Worm (Caenorhabditis elegans) whole organism, mixed stage, embryonic: ENCODE data around the gene Y51H4A.13.
"Not testable (repeated sequence)": the region's sequence is repeated elsewhere in the genome, so short reads cannot be mapped to it uniquely, and the experiment has no call there.

ENCODE experiments used
- M03D4.4 ChIP-seq: sonication (generic microtip); optimal IDR thresholded peaks from 2 replicates; lab custom pipeline; 2017; ENCODE audit warnings: mild to moderate bottlenecking, missing genetic modification characterization, missing compliant biosample characterization
- bed-3 ChIP-seq: fragments of 200-800 bp; sonication (Bioruptor generic); optimal IDR thresholded peaks from 3 replicates; lab custom pipeline; 2018; ENCODE audit warnings: mild to moderate bottlenecking, missing genetic modification characterization, moderate library complexity, missing compliant biosample characterization
- blmp-1 ChIP-seq: fragments of 150-350 bp; optimal IDR thresholded peaks from 2 replicates; lab custom pipeline; 2014; ENCODE audit warnings: missing biosample characterization, missing genetic modification characterization
- ceh-43 ChIP-seq: fragments of 200-800 bp; sonication (Bioruptor generic); optimal IDR thresholded peaks from 2 replicates; lab custom pipeline; 2018; ENCODE audit warnings: mild to moderate bottlenecking, missing genetic modification characterization, moderate library complexity, missing compliant biosample characterization
- ceh-83 ChIP-seq: fragments of 200-800 bp; sonication (Bioruptor generic); optimal IDR thresholded peaks from 2 replicates; lab custom pipeline; 2018; ENCODE audit warnings: mild to moderate bottlenecking, missing genetic modification characterization, missing compliant biosample characterization
- ces-1 ChIP-seq: fragments of 150-350 bp; optimal IDR thresholded peaks from 2 replicates; lab custom pipeline; 2014; ENCODE audit warnings: missing biosample characterization, missing genetic modification reagents, missing genetic modification characterization
- elt-1 ChIP-seq: sonication (generic microtip); optimal IDR thresholded peaks from 2 replicates; lab custom pipeline; 2017; ENCODE audit warnings: missing genetic modification characterization, mild to moderate bottlenecking, missing compliant biosample characterization, antibody characterized with exemption, moderate library complexity, borderline replicate concordance; ENCODE audit not compliant: insufficient read depth
- ham-2 ChIP-seq: fragments of 200-800 bp; sonication (Bioruptor generic); optimal IDR thresholded peaks from 2 replicates; lab custom pipeline; 2018; ENCODE audit warnings: mild to moderate bottlenecking, missing genetic modification characterization, missing compliant biosample characterization
- hlh-1 ChIP-seq: fragments of 150-350 bp; optimal IDR thresholded peaks from 2 replicates; lab custom pipeline; 2014; ENCODE audit warnings: missing biosample characterization, missing genetic modification reagents, missing genetic modification characterization
- lin-13 ChIP-seq: fragments of 150-350 bp; optimal IDR thresholded peaks from 2 replicates; lab custom pipeline; 2014; ENCODE audit warnings: missing biosample characterization, missing genetic modification characterization
- lin-32 ChIP-seq: fragments of 200-800 bp; sonication (Bioruptor generic); optimal IDR thresholded peaks from 2 replicates; lab custom pipeline; 2018; ENCODE audit warnings: mild to moderate bottlenecking, missing genetic modification characterization, missing compliant biosample characterization
- lsy-2 ChIP-seq: fragments of 150-350 bp; optimal IDR thresholded peaks from 2 replicates; lab custom pipeline; 2014; ENCODE audit warnings: missing biosample characterization, missing genetic modification characterization
- mab-5 ChIP-seq: fragments of 150-350 bp; optimal IDR thresholded peaks from 2 replicates; lab custom pipeline; 2014; ENCODE audit warnings: missing biosample characterization, missing genetic modification characterization
- mls-2 ChIP-seq: sonication (generic microtip); optimal IDR thresholded peaks from 2 replicates; lab custom pipeline; 2016; ENCODE audit warnings: mild to moderate bottlenecking, missing genetic modification characterization, moderate library complexity, missing compliant biosample characterization
- nhr-12 ChIP-seq: fragments of 150-350 bp; optimal IDR thresholded peaks from 2 replicates; lab custom pipeline; 2014; ENCODE audit warnings: missing biosample characterization, missing genetic modification characterization
- nhr-2 ChIP-seq: fragments of 150-350 bp; optimal IDR thresholded peaks from 2 replicates; lab custom pipeline; 2014; ENCODE audit warnings: missing biosample characterization, missing genetic modification characterization
- nhr-237 ChIP-seq: fragments of 150-350 bp; optimal IDR thresholded peaks from 2 replicates; lab custom pipeline; 2014; ENCODE audit warnings: missing biosample characterization, missing genetic modification characterization
- nhr-28 ChIP-seq: fragments of 150-350 bp; optimal IDR thresholded peaks from 2 replicates; lab custom pipeline; 2014; ENCODE audit warnings: missing biosample characterization, missing genetic modification characterization
- nhr-76 ChIP-seq: sonication (generic microtip); optimal IDR thresholded peaks from 2 replicates; lab custom pipeline; 2017; ENCODE audit warnings: missing biosample characterization, missing genetic modification characterization
- pha-4 ChIP-seq: fragments of 150-350 bp; optimal IDR thresholded peaks from 2 replicates; lab custom pipeline; 2018; ENCODE audit warnings: missing biosample characterization, missing genetic modification reagents, missing genetic modification characterization
- sem-2 ChIP-seq: fragments of 200-800 bp; sonication (Bioruptor generic); optimal IDR thresholded peaks from 2 replicates; lab custom pipeline; 2018; ENCODE audit warnings: mild to moderate bottlenecking, missing genetic modification characterization, missing compliant biosample characterization
- snpc-4 ChIP-seq: fragments of 150-350 bp; optimal IDR thresholded peaks from 2 replicates; lab custom pipeline; 2014; ENCODE audit warnings: missing biosample characterization, missing genetic modification characterization
- sptf-1 ChIP-seq: sonication (generic microtip); optimal IDR thresholded peaks from 2 replicates; lab custom pipeline; 2017; ENCODE audit warnings: mild to moderate bottlenecking, missing genetic modification characterization, moderate library complexity, missing compliant biosample characterization
- unc-120 ChIP-seq: sonication (generic microtip); optimal IDR thresholded peaks from 2 replicates; lab custom pipeline; 2017; ENCODE audit warnings: missing genetic modification characterization, missing compliant biosample characterization; ENCODE audit not compliant: poor library complexity, severe bottlenecking
- unc-39 ChIP-seq: fragments of 150-350 bp; optimal IDR thresholded peaks from 2 replicates; lab custom pipeline; 2014; ENCODE audit warnings: missing biosample characterization, missing genetic modification characterization
- unc-62 ChIP-seq: fragments of 150-350 bp; optimal IDR thresholded peaks from 2 replicates; lab custom pipeline; 2014; ENCODE audit warnings: missing biosample characterization, missing genetic modification reagents, missing genetic modification characterization
- zip-8 ChIP-seq: fragments of 150-350 bp; optimal IDR thresholded peaks from 2 replicates; lab custom pipeline; 2014; ENCODE audit warnings: missing biosample characterization, missing genetic modification characterization
- ztf-11 ChIP-seq: fragments of 150-350 bp; optimal IDR thresholded peaks from 2 replicates; lab custom pipeline; 2014; ENCODE audit warnings: missing biosample characterization, missing genetic modification characterization

The Y51H4A.13 gene

ce11 chrIV:16646192-16646544 is at the start of gene Y51H4A.13:
Gene Y51H4A.13, minus strand, starts transcription at chrIV:16646373.
- TF ChIP-seq nhr-237 (tag; lab: Kevin White, UChicago); ceh-83; nhr-2 (tag; lab: Kevin White, UChicago): not testable (repeated sequence)

- TF ChIP-seq ces-1 (GFP tag; lab: Kevin White, UChicago): no peak
- no peak for TF ChIP-seq blmp-1 (tag; lab: Kevin White, UChicago)
- TF ChIP-seq nhr-12 (tag; lab: Kevin White, UChicago): no peak
- no peak for TF ChIP-seq unc-39
- no peak for TF ChIP-seq mls-2 (tag; lab: Kevin White, UChicago)
- no peak for TF ChIP-seq ceh-83
- TF ChIP-seq nhr-2 (tag; lab: Kevin White, UChicago): no peak
- no peak for TF ChIP-seq nhr-28 (tag; lab: Kevin White, UChicago)
- no peak for TF ChIP-seq M03D4.4
- TF ChIP-seq lin-13 (tag; lab: Kevin White, UChicago): no peak
- TF ChIP-seq lin-32 (GFP tag; lab: Kevin White, UChicago): no peak
- TF ChIP-seq snpc-4 (tag; lab: Kevin White, UChicago): no peak
- TF ChIP-seq mab-5 (tag; lab: Kevin White, UChicago): no peak
- no peak for TF ChIP-seq ceh-43
- no peak for TF ChIP-seq nhr-237 (tag; lab: Kevin White, UChicago)
These were observed 48.4 kb upstream of the Y51H4A.13 start, which contains the start of gene Y51H4A.941 for ce11 chrIV:16694567-16694966. Gene Y51H4A.941, minus strand, starts transcription at chrIV:16694667.

- TF ChIP-seq lin-13 (tag; lab: Kevin White, UChicago) (no peak), unc-120 (tag; lab: Kevin White, UChicago) (no peak), pha-4 (tag; lab: Kevin White, UChicago) (no peak), ham-2 (GFP tag; lab: Kevin White, UChicago) (peak; percentile 23), ceh-83 (peak; percentile 41), mls-2 (tag; lab: Kevin White, UChicago) (no peak), lsy-2 (tag; lab: Kevin White, UChicago) (no peak), M03D4.4 (peak; percentile 57), lin-32 (GFP tag; lab: Kevin White, UChicago) (no peak)
These were observed 38.1 kb upstream of the Y51H4A.13 start for ce11 chrIV:16684224-16684623.

- TF ChIP-seq ceh-43; mab-5 (tag; lab: Kevin White, UChicago); nhr-28 (tag; lab: Kevin White, UChicago): not testable (repeated sequence)
These were observed 17.8 kb upstream of the Y51H4A.13 start, which contains the start of gene sta-1 for ce11 chrIV:16664020-16664419. Gene sta-1, plus strand, starts transcription at chrIV:16664320.

- peak; percentile 57 for TF ChIP-seq pha-4 (tag; lab: Kevin White, UChicago)
- no peak for TF ChIP-seq nhr-2 (tag; lab: Kevin White, UChicago)
- TF ChIP-seq bed-3 (GFP tag; lab: Kevin White, UChicago): no peak
- no peak for TF ChIP-seq elt-1 (tag; lab: Kevin White, UChicago)
- peak; percentile 64 for TF ChIP-seq hlh-1 (tag; lab: Kevin White, UChicago)
- no peak for TF ChIP-seq nhr-76 (tag; lab: Kevin White, UChicago)
- no peak for TF ChIP-seq ztf-11 (tag; lab: Kevin White, UChicago)
- no peak for TF ChIP-seq zip-8 (tag; lab: Kevin White, UChicago)
- no peak for TF ChIP-seq unc-39
- TF ChIP-seq unc-62 (GFP tag; lab: Kevin White, UChicago): no peak
- peak; percentile 76 for TF ChIP-seq unc-120 (tag; lab: Kevin White, UChicago)
- TF ChIP-seq lsy-2 (tag; lab: Kevin White, UChicago): peak; percentile 16
- TF ChIP-seq ces-1 (GFP tag; lab: Kevin White, UChicago): peak; percentile 49
- TF ChIP-seq sem-2: no peak
These were observed 17.4 kb upstream of the Y51H4A.13 start for ce11 chrIV:16663591-16663990.

ce11 chrIV:16659475-16659874 is 13.3 kb upstream of the Y51H4A.13 start:
- peak; percentile 7 for TF ChIP-seq sptf-1 (tag; lab: Kevin White, UChicago)
- no peak for TF ChIP-seq blmp-1 (tag; lab: Kevin White, UChicago)
- TF ChIP-seq, all 35 proteins: peak for 1
